Fruit fly (Drosophila melanogaster) whole organism, prepupa: Measurements from ENCODE around the gene CG11379.

Experiments used
- CG10669 ChIP-seq: fragments of 200-800 bp; sonication (Bioruptor generic); optimal IDR thresholded peaks from 3 replicates; lab custom pipeline; 2018; ENCODE audit warnings: missing biosample characterization, mild to moderate bottlenecking, missing genetic modification characterization, moderate library complexity
- CG11294 ChIP-seq: fragments of 200-800 bp; sonication (Bioruptor generic); IDR thresholded peaks from 2 replicates; pipeline ENCODE4 v1.3.6; 2022; ENCODE audit warnings: missing biosample characterization, missing genetic modification characterization
- CG11762 ChIP-seq: fragments of 200-800 bp; sonication (Bioruptor generic); optimal IDR thresholded peaks from 3 replicates; lab custom pipeline; 2016; ENCODE audit warnings: missing biosample characterization, missing genetic modification characterization; ENCODE audit not compliant: insufficient read depth
- CG15336 ChIP-seq: fragments of 200-800 bp; sonication (Bioruptor generic); IDR thresholded peaks from 2 replicates; pipeline ENCODE4 v1.3.6; 2022; ENCODE audit warnings: missing biosample characterization, missing genetic modification characterization
- CG1621 ChIP-seq: fragments of 200-800 bp; sonication (Bioruptor generic); optimal IDR thresholded peaks from 3 replicates; lab custom pipeline; 2018; ENCODE audit warnings: missing biosample characterization, mild to moderate bottlenecking, missing genetic modification characterization
- CG16779 ChIP-seq: fragments of 200-800 bp; sonication (Bioruptor generic); optimal IDR thresholded peaks from 3 replicates; lab custom pipeline; 2017; ENCODE audit warnings: missing biosample characterization, mild to moderate bottlenecking, missing genetic modification characterization
- CG32006 ChIP-seq: fragments of 200-800 bp; sonication (Bioruptor generic); optimal IDR thresholded peaks from 3 replicates; lab custom pipeline; 2017; ENCODE audit warnings: missing biosample characterization, mild to moderate bottlenecking, missing genetic modification characterization
- CG34406 ChIP-seq: fragments of 200-800 bp; sonication (Bioruptor generic); optimal IDR thresholded peaks from 3 replicates; lab custom pipeline; 2016; ENCODE audit warnings: missing biosample characterization, missing genetic modification characterization
- CG3919 ChIP-seq: fragments of 200-800 bp; sonication (Bioruptor generic); optimal IDR thresholded peaks from 3 replicates; lab custom pipeline; 2016; ENCODE audit warnings: missing biosample characterization, missing genetic modification characterization
- CG4318 ChIP-seq: fragments of 200-800 bp; sonication (Bioruptor generic); optimal IDR thresholded peaks from 3 replicates; lab custom pipeline; 2017; ENCODE audit warnings: missing biosample characterization, mild to moderate bottlenecking, missing genetic modification characterization
- CG6276 ChIP-seq: fragments of 200-800 bp; sonication (Bioruptor generic); optimal IDR thresholded peaks from 2 replicates; lab custom pipeline; 2017; ENCODE audit warnings: missing biosample characterization, mild to moderate bottlenecking, missing genetic modification characterization
- CG6808 ChIP-seq: fragments of 200-800 bp; sonication (Bioruptor generic); optimal IDR thresholded peaks from 3 replicates; lab custom pipeline; 2017; ENCODE audit warnings: missing biosample characterization, missing genetic modification characterization, mild to moderate bottlenecking, moderate library complexity, missing genetic modification reagents
- CG9139 ChIP-seq: fragments of 200-800 bp; sonication (Bioruptor generic); optimal IDR thresholded peaks from 3 replicates; lab custom pipeline; 2017; ENCODE audit warnings: missing biosample characterization, mild to moderate bottlenecking, missing genetic modification characterization
- Eip78C ChIP-seq: fragments of 200-800 bp; sonication (Bioruptor generic); peaks from one replicate; lab custom pipeline; 2016; ENCODE audit warnings: missing biosample characterization, missing genetic modification characterization
- Eip93F ChIP-seq: fragments of 200-800 bp; sonication (Bioruptor generic); optimal IDR thresholded peaks from 2 replicates; lab custom pipeline; 2016; ENCODE audit warnings: missing biosample characterization, mild to moderate bottlenecking, missing genetic modification characterization
- Ets21C ChIP-seq: fragments of 200-800 bp; sonication (Bioruptor generic); optimal IDR thresholded peaks from 3 replicates; lab custom pipeline; 2016; ENCODE audit warnings: missing biosample characterization, missing genetic modification characterization
- Ets96B ChIP-seq: fragments of 200-800 bp; optimal IDR thresholded peaks from 2 replicates; lab custom pipeline; 2019; ENCODE audit warnings: missing biosample characterization, mild to moderate bottlenecking, missing genetic modification characterization, moderate library complexity
- Gug ChIP-seq: fragments of 200-800 bp; sonication (Bioruptor generic); IDR thresholded peaks from 2 replicates; pipeline ENCODE4 v1.3.6; 2022; ENCODE audit warnings: missing biosample characterization, missing genetic modification characterization
- Hr39 ChIP-seq: fragments of 200-800 bp; sonication (Bioruptor generic); optimal IDR thresholded peaks from 2 replicates; lab custom pipeline; 2016; ENCODE audit warnings: missing biosample characterization, missing genetic modification characterization
- Hr4 ChIP-seq: fragments of 200-800 bp; sonication (Bioruptor generic); optimal IDR thresholded peaks from 3 replicates; lab custom pipeline; 2016; ENCODE audit warnings: missing biosample characterization, missing genetic modification characterization
- Lpt ChIP-seq: fragments of 200-800 bp; sonication (Bioruptor generic); optimal IDR thresholded peaks from 3 replicates; lab custom pipeline; 2016; ENCODE audit warnings: missing biosample characterization, missing genetic modification characterization
- Met ChIP-seq: fragments of 200-800 bp; sonication (Bioruptor generic); optimal IDR thresholded peaks from 3 replicates; lab custom pipeline; 2016; ENCODE audit warnings: missing biosample characterization, missing genetic modification characterization
- Smox ChIP-seq: fragments of 200-800 bp; sonication (Bioruptor generic); optimal IDR thresholded peaks from 3 replicates; lab custom pipeline; 2016; ENCODE audit warnings: missing biosample characterization, missing genetic modification characterization
- Sox15 ChIP-seq: fragments of 200-800 bp; sonication (Bioruptor generic); optimal IDR thresholded peaks from 3 replicates; lab custom pipeline; 2016; ENCODE audit warnings: missing biosample characterization, missing genetic modification characterization
- achi ChIP-seq: fragments of 200-800 bp; sonication (Bioruptor generic); optimal IDR thresholded peaks from 3 replicates; lab custom pipeline; 2016; ENCODE audit warnings: missing biosample characterization, missing genetic modification characterization
- acj6 ChIP-seq: fragments of 200-800 bp; sonication (Bioruptor generic); optimal IDR thresholded peaks from 3 replicates; lab custom pipeline; 2016; ENCODE audit warnings: missing biosample characterization, missing genetic modification characterization
- dac ChIP-seq: fragments of 200-800 bp; sonication (Bioruptor generic); optimal IDR thresholded peaks from 2 replicates; lab custom pipeline; 2017; ENCODE audit warnings: missing biosample characterization, mild to moderate bottlenecking, missing genetic modification characterization
- dsx ChIP-seq: fragments of 200-800 bp; optimal IDR thresholded peaks from 3 replicates; lab custom pipeline; 2019; ENCODE audit warnings: missing biosample characterization, mild to moderate bottlenecking, missing genetic modification characterization, moderate library complexity; ENCODE audit not compliant: poor library complexity, severe bottlenecking
- eg ChIP-seq: fragments of 200-800 bp; sonication (Bioruptor generic); IDR thresholded peaks from 3 replicates; pipeline ENCODE4 v1.3.6; 2022; ENCODE audit warnings: missing biosample characterization, missing genetic modification characterization
- esn ChIP-seq: fragments of 200-800 bp; sonication (Bioruptor generic); optimal IDR thresholded peaks from 2 replicates; lab custom pipeline; 2016; ENCODE audit warnings: missing biosample characterization, mild to moderate bottlenecking, missing genetic modification characterization, moderate library complexity
- fd85E ChIP-seq: fragments of 200-800 bp; sonication (Bioruptor generic); optimal IDR thresholded peaks from 3 replicates; lab custom pipeline; 2016; ENCODE audit warnings: missing biosample characterization, missing genetic modification characterization
- pdm3 ChIP-seq: fragments of 200-800 bp; sonication (Bioruptor generic); optimal IDR thresholded peaks from 3 replicates; lab custom pipeline; 2016; ENCODE audit warnings: missing biosample characterization, missing genetic modification characterization
- salr ChIP-seq, 2 experiments: fragments of 200-800 bp; sonication (Bioruptor generic); optimal IDR thresholded peaks; 3 replicates each; lab custom pipeline; 2016 to 2018; ENCODE audit warnings: missing biosample characterization in 2 of 2, missing genetic modification characterization in 2 of 2, mild to moderate bottlenecking in 1 of 2
- spab ChIP-seq: fragments of 200-800 bp; sonication (Bioruptor generic); optimal IDR thresholded peaks from 2 replicates; lab custom pipeline; 2017; ENCODE audit warnings: missing biosample characterization, mild to moderate bottlenecking, missing genetic modification characterization, missing genetic modification reagents
- ss ChIP-seq, 2 experiments: fragments of 200-800 bp; sonication (Bioruptor generic); optimal IDR thresholded peaks; 2 replicates in 1 of 2; 3 replicates in 1 of 2; lab custom pipeline; 2017 to 2018; ENCODE audit warnings: mild to moderate bottlenecking in 2 of 2, missing biosample characterization in 2 of 2, missing genetic modification characterization in 2 of 2, moderate library complexity in 1 of 2
- svp ChIP-seq: fragments of 200-800 bp; sonication (Bioruptor generic); peaks from one replicate; lab custom pipeline; 2016; ENCODE audit warnings: missing biosample characterization, missing genetic modification characterization
- topi ChIP-seq: fragments of 200-800 bp; sonication (Bioruptor generic); optimal IDR thresholded peaks from 3 replicates; lab custom pipeline; 2016; ENCODE audit warnings: missing biosample characterization, missing genetic modification characterization
- vri ChIP-seq: fragments of 200-800 bp; sonication (Bioruptor generic); optimal IDR thresholded peaks from 3 replicates; lab custom pipeline; 2016; ENCODE audit warnings: missing biosample characterization, mild to moderate bottlenecking, missing genetic modification characterization

Gene CG11379

dm6 chrX:1135006-1135376, 45.0 kb upstream of the CG11379 start (continued):
- TF ChIP-seq CG6276 (GFP tag; lab: Kevin White, UChicago) = peak; percentile 38
- TF ChIP-seq CG32006 = peak; percentile 31
- 0 out of 2 replicates have a peak, but pooled peaks have one; percentile 12 for TF ChIP-seq Gug (GFP tag; lab: Robert Waterston, UW)
- no peak for TF ChIP-seq CG1621 (tag; lab: Kevin White, UChicago)
- TF ChIP-seq Ets96B (tag; lab: Kevin White, UChicago) = peak; percentile 11
- peak; percentile 51 for TF ChIP-seq Met (GFP tag; lab: Kevin White, UChicago)

- TF ChIP-seq Smox (no peak), esn (GFP tag; lab: Kevin White, UChicago) (no peak), Sox15 (GFP tag; lab: Kevin White, UChicago) (no peak), CG11762 (no peak), CG6276 (GFP tag; lab: Kevin White, UChicago) (no peak), pdm3 (GFP tag; lab: Kevin White, UChicago) (no peak), CG11294 (GFP tag; lab: Robert Waterston, UW) (no peak), Gug (GFP tag; lab: Robert Waterston, UW) (no peak)
Measured at dm6 chrX:1142567-1143347, 37.2 kb upstream of the CG11379 start.

- no peak for TF ChIP-seq fd85E
- no peak for TF ChIP-seq achi (GFP tag; lab: Kevin White, UChicago)
- TF ChIP-seq CG15336 (GFP tag; lab: Robert Waterston, UW) = no peak
- TF ChIP-seq CG1621 (tag; lab: Kevin White, UChicago) = no peak
Measured at dm6 chrX:1145344-1145743, 34.6 kb upstream of the CG11379 start, which contains the start of gene CG14628. Gene CG14628 (plus strand): TSS chrX:1145644.

- no peak for TF ChIP-seq ss (GFP tag; optimal IDR thresholded peaks at IDR 0.05; lab: Kevin White, UChicago)
- no peak for TF ChIP-seq CG9139 (GFP tag; lab: Kevin White, UChicago)
- TF ChIP-seq Lpt (GFP tag; lab: Kevin White, UChicago) = no peak
- TF ChIP-seq Ets21C (GFP tag; lab: Kevin White, UChicago) = no peak
Measured at dm6 chrX:1161913-1162439, 18.0 kb upstream of the CG11379 start, which contains the start of gene eIF4E7. Gene eIF4E7 (minus strand): TSS chrX:1162389.

dm6 chrX:1170117-1170878, 9.7 kb upstream of the CG11379 start, which contains the start of gene CG11378:
Gene CG11378 (plus strand): TSS chrX:1170828.
- TF ChIP-seq svp (GFP tag; lab: Kevin White, UChicago) (peak; percentile 50), CG3919 (GFP tag; lab: Kevin White, UChicago) (no peak), Eip78C (GFP tag; lab: Kevin White, UChicago) (peak; percentile 24)

dm6 chrX:1171018-1171417, 8.9 kb upstream of the CG11379 start:
- TF ChIP-seq CG4318 (GFP tag; lab: Kevin White, UChicago) (no peak), Hr39 (GFP tag; lab: Kevin White, UChicago) (peak; percentile 50), CG16779 (tag; lab: Kevin White, UChicago) (peak; percentile 26), Gug (GFP tag; lab: Robert Waterston, UW) (no peak), CG6808 (GFP tag; lab: Kevin White, UChicago) (peak; percentile 69), topi (GFP tag; lab: Kevin White, UChicago) (peak; percentile 74), dsx (peak; percentile 30), CG10669 (GFP tag; lab: Kevin White, UChicago) (peak; percentile 57), dac (GFP tag; lab: Kevin White, UChicago) (no peak), Lpt (GFP tag; lab: Kevin White, UChicago) (no peak), salr (GFP tag; optimal IDR thresholded peaks at IDR 0.05; lab: Kevin White, UChicago) (peak in 1 of 2 experiments; percentile 19), eg (no peak), acj6 (peak; percentile 47), spab (peak; percentile 50), CG34406 (GFP tag; lab: Kevin White, UChicago) (peak; percentile 53), Eip93F (GFP tag; lab: Kevin White, UChicago) (peak; percentile 37), Hr4 (GFP tag; lab: Kevin White, UChicago) (peak; percentile 26), vri (GFP tag; lab: Kevin White, UChicago) (peak; percentile 78)
